Worm (Caenorhabditis elegans): ENCODE measurements around the gene C01G5.4.

- TF ChIP-seq ref-1 (GFP tag; conservative IDR thresholded peaks at IDR 0.05) (no peak), ztf-29 (GFP tag; IDR thresholded peaks at IDR 0.05) (no peak), cog-1 (tag; optimal IDR thresholded peaks at IDR 0.05) (no peak), flt-1 (GFP tag; IDR thresholded peaks at IDR 0.05) (no peak), klf-2 (GFP tag; conservative IDR thresholded peaks at IDR 0.05) (no peak), tab-1 (GFP tag; IDR thresholded peaks at IDR 0.05) (no peak)
These were observed 3.3 kb upstream of the C01G5.4 start for ce11 chrIV:6528202-6528601.

Measured in whole organism, midembryonic.